Worm (Caenorhabditis elegans) whole organism, mixed stage, embryonic: ENCODE data around the gene M03A1.3.

Experiments
- bed-3 ChIP-seq: fragments of 200-800 bp; sonication (Bioruptor generic); optimal IDR thresholded peaks from 3 replicates; lab custom pipeline; 2018; ENCODE audit warnings: mild to moderate bottlenecking, missing genetic modification characterization, moderate library complexity, missing compliant biosample characterization
- ceh-39 ChIP-seq: fragments of 150-350 bp; optimal IDR thresholded peaks from 2 replicates; lab custom pipeline; 2014; ENCODE audit warnings: missing biosample characterization, missing genetic modification characterization
- ces-1 ChIP-seq: fragments of 150-350 bp; optimal IDR thresholded peaks from 2 replicates; lab custom pipeline; 2014; ENCODE audit warnings: missing biosample characterization, missing genetic modification reagents, missing genetic modification characterization
- elt-3 ChIP-seq: fragments of 150-350 bp; optimal IDR thresholded peaks from 2 replicates; lab custom pipeline; 2014; ENCODE audit warnings: missing biosample characterization, missing genetic modification characterization
- lsy-2 ChIP-seq: fragments of 150-350 bp; optimal IDR thresholded peaks from 2 replicates; lab custom pipeline; 2014; ENCODE audit warnings: missing biosample characterization, missing genetic modification characterization
- nhr-28 ChIP-seq: fragments of 150-350 bp; optimal IDR thresholded peaks from 2 replicates; lab custom pipeline; 2014; ENCODE audit warnings: missing biosample characterization, missing genetic modification characterization

DNA sequence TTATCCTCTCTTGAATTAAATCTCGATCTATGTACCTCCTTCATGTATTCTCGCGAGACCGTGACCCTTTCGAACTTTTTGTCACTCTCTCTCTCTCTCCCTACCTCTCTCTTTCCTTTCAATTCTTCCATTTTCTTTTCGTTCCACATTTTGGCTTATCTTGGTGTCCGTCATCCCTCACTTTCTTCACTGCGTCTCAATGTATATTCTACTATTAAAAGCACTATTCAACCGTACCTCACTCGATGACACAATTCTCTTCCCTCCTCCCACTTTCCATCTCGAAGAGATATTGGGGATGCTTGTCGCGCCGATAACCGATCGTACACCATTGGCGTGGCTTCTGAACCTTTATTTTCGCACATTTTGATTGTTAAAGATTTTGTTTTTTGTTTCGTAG lies 46.9 kb upstream of the M03A1.3 start:
- no peak for TF ChIP-seq ces-1 (GFP tag; lab: Kevin White, UChicago)
- no peak for TF ChIP-seq nhr-28 (tag; lab: Kevin White, UChicago)
- no peak for TF ChIP-seq ceh-39
- TF ChIP-seq lsy-2, result no peak
- TF ChIP-seq bed-3 (GFP tag; lab: Kevin White, UChicago), result no peak
- no peak for TF ChIP-seq elt-3
